Fruit fly (Drosophila melanogaster): Measurements from ENCODE around the gene CG12278.

CG12278 gene

DNA sequence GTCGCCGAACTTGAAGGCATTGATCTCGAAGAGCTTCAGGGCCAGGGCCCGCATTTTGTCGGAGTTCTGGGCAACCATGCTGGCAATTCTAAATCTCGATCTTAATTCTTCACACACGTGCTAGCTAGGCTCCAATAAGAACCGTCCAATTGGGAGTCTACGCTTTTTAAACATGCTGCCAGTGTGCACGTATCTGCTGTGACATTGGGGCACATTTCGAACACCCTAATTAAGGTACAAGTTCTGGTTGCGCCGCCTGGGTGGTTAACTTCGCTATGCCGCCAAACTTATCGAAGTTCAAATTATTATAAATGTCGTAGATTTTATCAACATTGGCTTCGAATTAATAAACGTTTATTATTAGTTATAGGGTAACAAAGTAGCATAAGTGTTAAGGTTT, 29.3 kb downstream of the CG12278 start, which contains the start of gene r-l:
r-l (minus strand) TSS at position 179 of the 400 bp plus-strand sequence.
- TF ChIP-seq Rel (GFP tag; optimal IDR thresholded peaks at IDR 0.05) (no peak), Rel (tag; optimal IDR thresholded peaks at IDR 0.05) (peak; percentile 53), CG9705 (GFP tag; optimal IDR thresholded peaks at IDR 0.05) (no peak), N (GFP tag; optimal IDR thresholded peaks at IDR 0.05) (no peak), psq (GFP tag; optimal IDR thresholded peaks at IDR 0.05) (no peak), br (GFP tag; optimal IDR thresholded peaks at IDR 0.05) (no peak), Dif (GFP tag; optimal IDR thresholded peaks at IDR 0.05; ENCODE audit: partially characterized antibody) (no peak), Myc (optimal IDR thresholded peaks at IDR 0.05) (peak; percentile 19), Hr78 (GFP tag; optimal IDR thresholded peaks at IDR 0.05) (no peak)

- no peak for TF ChIP-seq CG9705 (GFP tag; optimal IDR thresholded peaks at IDR 0.05)
Observed at dm6 chr3R:21073707-21074106, 29.8 kb downstream of the CG12278 start, which contains the start of gene dmrt93B. dmrt93B (plus strand) TSS chr3R:21074007.

DNA sequence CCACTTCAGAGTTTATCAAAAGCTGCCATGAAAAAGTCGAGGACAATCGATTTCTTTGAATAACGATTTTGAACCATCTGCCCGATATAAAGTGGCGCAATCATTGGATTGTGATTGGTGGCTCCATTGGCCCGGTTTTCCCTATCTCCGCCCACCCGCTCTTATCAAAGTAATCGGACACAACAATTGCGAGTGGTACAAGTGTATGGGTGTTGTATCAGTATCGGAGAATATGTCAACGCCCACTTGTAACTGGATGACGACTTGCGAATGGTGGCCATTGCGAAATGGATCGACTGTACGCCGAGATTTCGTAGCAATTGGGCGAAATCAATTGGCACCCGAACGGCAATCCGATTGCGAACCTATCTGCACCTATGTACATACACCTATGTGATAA, 33.7 kb downstream of the CG12278 start:
- TF ChIP-seq dmrt93B (GFP tag; optimal IDR thresholded peaks at IDR 0.05) (no peak), pan (optimal IDR thresholded peaks at IDR 0.05) (no peak), dl (GFP tag; optimal IDR thresholded peaks at IDR 0.05; ENCODE audit: insufficient read depth in 1 of 2, partially characterized antibody in 2 of 2) (peak in 1 of 2 experiments; percentile 9), Mio (GFP tag; optimal IDR thresholded peaks at IDR 0.05) (no peak), Myc (optimal IDR thresholded peaks at IDR 0.05) (no peak)

- TF ChIP-seq Myc (optimal IDR thresholded peaks at IDR 0.05) (no peak), sv (GFP tag; optimal IDR thresholded peaks at IDR 0.05) (no peak), Vsx2 (GFP tag; optimal IDR thresholded peaks at IDR 0.05; ENCODE audit: partially characterized antibody) (no peak), br (GFP tag; optimal IDR thresholded peaks at IDR 0.05) (peak; percentile 17), dsf (GFP tag; optimal IDR thresholded peaks at IDR 0.05; ENCODE audit: borderline replicate concordance) (no peak), Jra (GFP tag; optimal IDR thresholded peaks at IDR 0.05) (no peak), Hnf4 (GFP tag; optimal IDR thresholded peaks at IDR 0.05) (no peak), Hr83 (GFP tag; optimal IDR thresholded peaks at IDR 0.05; ENCODE audit: poor library complexity, severe bottlenecking) (no peak), HLH106 (tag; optimal IDR thresholded peaks at IDR 0.05) (no peak), lola (GFP tag; optimal IDR thresholded peaks at IDR 0.05) (no peak), h (GFP tag; optimal IDR thresholded peaks at IDR 0.05) (peak; percentile 34), sage (GFP tag; optimal IDR thresholded peaks at IDR 0.05) (no peak)
Observed at dm6 chr3R:21078211-21078610, 34.3 kb downstream of the CG12278 start.

DNA sequence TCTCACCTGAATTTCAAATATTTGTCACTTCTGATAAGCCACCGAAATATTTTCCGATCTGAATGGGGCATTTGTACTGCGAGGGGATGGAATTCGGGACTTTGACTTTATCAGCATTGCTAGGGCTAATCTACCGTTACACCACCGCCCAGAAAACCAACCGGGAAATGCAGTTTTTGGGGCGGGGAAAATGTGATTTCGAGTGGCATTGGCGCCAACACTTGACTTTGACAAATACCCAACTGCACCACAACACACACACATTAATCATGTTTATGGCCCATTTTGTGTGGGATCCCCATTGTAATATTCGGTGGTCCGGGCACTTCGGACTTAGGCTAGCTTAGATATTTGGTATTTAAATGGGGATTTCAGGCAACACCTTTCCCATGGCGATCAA, 35.1 kb downstream of the CG12278 start:
- TF ChIP-seq dsf (GFP tag; optimal IDR thresholded peaks at IDR 0.05; ENCODE audit: borderline replicate concordance) (no peak), fru (GFP tag; optimal IDR thresholded peaks at IDR 0.05) (no peak), sv (GFP tag; optimal IDR thresholded peaks at IDR 0.05) (no peak), Mio (GFP tag; optimal IDR thresholded peaks at IDR 0.05) (no peak), Sp1 (GFP tag; optimal IDR thresholded peaks at IDR 0.05) (no peak), Vsx2 (GFP tag; optimal IDR thresholded peaks at IDR 0.05; ENCODE audit: partially characterized antibody) (no peak), woc (GFP tag; optimal IDR thresholded peaks at IDR 0.05) (no peak), usp (GFP tag; optimal IDR thresholded peaks at IDR 0.05) (no peak), Hnf4 (GFP tag; optimal IDR thresholded peaks at IDR 0.05) (no peak)

- TF ChIP-seq CG32264 (GFP tag; optimal IDR thresholded peaks at IDR 0.05) (no peak), Abd-B (GFP tag; optimal IDR thresholded peaks at IDR 0.05) (no peak), usp (GFP tag; optimal IDR thresholded peaks at IDR 0.05) (no peak), Jra (GFP tag; optimal IDR thresholded peaks at IDR 0.05) (no peak), Rel (GFP tag; optimal IDR thresholded peaks at IDR 0.05) (no peak), Rel (tag; optimal IDR thresholded peaks at IDR 0.05) (peak; percentile 20), HLH106 (tag; optimal IDR thresholded peaks at IDR 0.05) (no peak)
Observed at dm6 chr3R:21080876-21081586, 37.2 kb downstream of the CG12278 start, which contains the start of gene HHEX. HHEX (minus strand) TSS chr3R:21080926.
